Fruit fly (Drosophila melanogaster) whole organism, wandering third instar larva: ENCODE data around the gene CG17380.

Experiments used
- Abd-B ChIP-seq: fragments of >200 bp; optimal IDR thresholded peaks from 2 replicates; lab custom pipeline; 2017; ENCODE audit warnings: missing biosample characterization, missing genetic modification characterization
- CG32264 ChIP-seq: fragments of 200-800 bp; sonication (Bioruptor generic); optimal IDR thresholded peaks from 2 replicates; lab custom pipeline; 2016; ENCODE audit warnings: missing biosample characterization, missing genetic modification characterization
- CG9705 ChIP-seq: fragments of 200-800 bp; sonication (Bioruptor generic); optimal IDR thresholded peaks from 2 replicates; lab custom pipeline; 2018; ENCODE audit warnings: missing biosample characterization, mild to moderate bottlenecking, missing genetic modification characterization
- CrebA ChIP-seq: fragments of 200-800 bp; sonication (Bioruptor generic); optimal IDR thresholded peaks from 2 replicates; lab custom pipeline; 2016; ENCODE audit warnings: missing biosample characterization, mild to moderate bottlenecking, missing genetic modification characterization, borderline replicate concordance
- Dfd ChIP-seq: fragments of >200 bp; optimal IDR thresholded peaks from 2 replicates; lab custom pipeline; 2017; ENCODE audit warnings: missing biosample characterization, missing genetic modification characterization
- Dif ChIP-seq: fragments of 200-275, 200-300 bp; sonication (Bioruptor generic); optimal IDR thresholded peaks from 2 replicates; lab custom pipeline; 2018; ENCODE audit warnings: missing biosample characterization, missing genetic modification characterization; ENCODE audit not compliant: partially characterized antibody
- GATAd ChIP-seq: sonication (Bioruptor generic); optimal IDR thresholded peaks from 2 replicates; lab custom pipeline; 2016; ENCODE audit warnings: missing biosample characterization, missing genetic modification characterization
- HLH106 ChIP-seq: fragments of 200-800 bp; optimal IDR thresholded peaks from 3 replicates; lab custom pipeline; 2019; ENCODE audit warnings: missing biosample characterization, mild to moderate bottlenecking, missing genetic modification characterization, moderate library complexity
- Hnf4 ChIP-seq: fragments of 200-800 bp; sonication (Bioruptor generic); optimal IDR thresholded peaks from 2 replicates; lab custom pipeline; 2016; ENCODE audit warnings: missing biosample characterization, mild to moderate bottlenecking, missing genetic modification characterization
- Hr78 ChIP-seq: fragments of >200 bp; optimal IDR thresholded peaks from 2 replicates; lab custom pipeline; 2017; ENCODE audit warnings: missing biosample characterization, missing genetic modification characterization
- Hr83 ChIP-seq: fragments of 200-300 bp; sonication (Bioruptor generic); optimal IDR thresholded peaks from 2 replicates; lab custom pipeline; 2016; ENCODE audit warnings: missing biosample characterization, mild to moderate bottlenecking, missing genetic modification characterization, moderate library complexity; ENCODE audit not compliant: poor library complexity, severe bottlenecking
- Jra ChIP-seq: sonication (Bioruptor generic); optimal IDR thresholded peaks from 2 replicates; lab custom pipeline; 2016; ENCODE audit warnings: missing biosample characterization, missing genetic modification characterization
- Mio ChIP-seq: sonication (Bioruptor generic); optimal IDR thresholded peaks from 2 replicates; lab custom pipeline; 2016; ENCODE audit warnings: missing biosample characterization, missing genetic modification characterization
- N ChIP-seq: fragments of >200 bp; optimal IDR thresholded peaks from 2 replicates; lab custom pipeline; 2018; ENCODE audit warnings: missing biosample characterization, missing external identifiers, missing genetic modification characterization
- OdsH ChIP-seq: fragments of 200-800 bp; sonication (Bioruptor generic); optimal IDR thresholded peaks from 2 replicates; lab custom pipeline; 2016; ENCODE audit warnings: missing biosample characterization, mild to moderate bottlenecking, missing genetic modification characterization
- Rel ChIP-seq, 2 experiments: fragments of 200-800 bp; sonication (Bioruptor generic) in 1 of 2; optimal IDR thresholded peaks; 2 replicates in 1 of 2; 3 replicates in 1 of 2; lab custom pipeline; 2016 to 2019; ENCODE audit warnings: mild to moderate bottlenecking in 2 of 2, missing biosample characterization in 2 of 2, missing genetic modification characterization in 2 of 2, moderate library complexity in 1 of 2
- Sp1 ChIP-seq: fragments of 200-800 bp; sonication (Bioruptor generic); optimal IDR thresholded peaks from 3 replicates; lab custom pipeline; 2019; ENCODE audit warnings: missing biosample characterization, mild to moderate bottlenecking, missing genetic modification characterization, moderate library complexity
- Vsx2 ChIP-seq: fragments of 200-300, 225-300 bp; sonication (Bioruptor generic); optimal IDR thresholded peaks from 2 replicates; lab custom pipeline; 2018; ENCODE audit warnings: missing biosample characterization, missing genetic modification characterization; ENCODE audit not compliant: partially characterized antibody
- br ChIP-seq: fragments of 200-800 bp; sonication (Bioruptor generic); optimal IDR thresholded peaks from 2 replicates; lab custom pipeline; 2016; ENCODE audit warnings: missing biosample characterization, missing genetic modification characterization
- brk ChIP-seq: fragments of 200-800 bp; sonication (Bioruptor generic); optimal IDR thresholded peaks from 2 replicates; lab custom pipeline; 2016; ENCODE audit warnings: missing biosample characterization, mild to moderate bottlenecking, missing genetic modification characterization
- dl ChIP-seq, 2 experiments: fragments of 175-275, 200-275 bp in 1 of 2; fragments of 200-275 bp in 1 of 2; sonication (Bioruptor generic); optimal IDR thresholded peaks; lab custom pipeline; 2018; ENCODE audit warnings: mild to moderate bottlenecking in 2 of 2, missing biosample characterization in 2 of 2, missing genetic modification characterization in 2 of 2, moderate library complexity in 2 of 2; ENCODE audit not compliant: partially characterized antibody in 2 of 2, insufficient read depth in 1 of 2
- dmrt93B ChIP-seq: fragments of 200-800 bp; sonication (Bioruptor generic); optimal IDR thresholded peaks from 2 replicates; lab custom pipeline; 2018; ENCODE audit warnings: missing biosample characterization, mild to moderate bottlenecking, missing genetic modification characterization
- dsf ChIP-seq: sonication (Bioruptor generic); optimal IDR thresholded peaks from 2 replicates; lab custom pipeline; 2016; ENCODE audit warnings: missing biosample characterization, missing genetic modification characterization, borderline replicate concordance
- ey ChIP-seq: fragments of 200-800 bp; sonication (Bioruptor generic); optimal IDR thresholded peaks from 2 replicates; lab custom pipeline; 2016; ENCODE audit warnings: missing biosample characterization, missing genetic modification characterization
- fru ChIP-seq: fragments of 200-800 bp; sonication (Bioruptor generic); optimal IDR thresholded peaks from 3 replicates; lab custom pipeline; 2016; ENCODE audit warnings: missing biosample characterization, mild to moderate bottlenecking, missing genetic modification characterization
- h ChIP-seq: fragments of 200-800 bp; sonication (Bioruptor generic); optimal IDR thresholded peaks from 3 replicates; lab custom pipeline; 2016; ENCODE audit warnings: missing biosample characterization, mild to moderate bottlenecking, missing genetic modification characterization
- jim ChIP-seq: fragments of 175-275, 200-325 bp; sonication (Bioruptor generic); optimal IDR thresholded peaks from 2 replicates; lab custom pipeline; 2016; ENCODE audit warnings: missing biosample characterization, mild to moderate bottlenecking, missing genetic modification characterization
- pan ChIP-seq: fragments of >200 bp; optimal IDR thresholded peaks from 2 replicates; lab custom pipeline; 2017
- psq ChIP-seq: fragments of 200-800 bp; sonication (Bioruptor generic); optimal IDR thresholded peaks from 3 replicates; lab custom pipeline; 2017; ENCODE audit warnings: missing biosample characterization, mild to moderate bottlenecking, missing genetic modification characterization, moderate library complexity
- rgr ChIP-seq: fragments of 200-800 bp; sonication (Bioruptor generic); optimal IDR thresholded peaks from 3 replicates; lab custom pipeline; 2016; ENCODE audit warnings: missing biosample characterization, mild to moderate bottlenecking, missing genetic modification characterization
- sage ChIP-seq: fragments of 200-800 bp; sonication (Bioruptor generic); optimal IDR thresholded peaks from 2 replicates; lab custom pipeline; 2016; ENCODE audit warnings: missing biosample characterization, mild to moderate bottlenecking, missing genetic modification characterization
- tai ChIP-seq: sonication (Bioruptor generic); optimal IDR thresholded peaks from 2 replicates; lab custom pipeline; 2016; ENCODE audit warnings: missing biosample characterization, missing genetic modification characterization
- woc ChIP-seq: sonication (Bioruptor generic); optimal IDR thresholded peaks from 2 replicates; lab custom pipeline; 2016; ENCODE audit warnings: missing biosample characterization, mild to moderate bottlenecking, missing genetic modification characterization

CG17380 gene

DNA sequence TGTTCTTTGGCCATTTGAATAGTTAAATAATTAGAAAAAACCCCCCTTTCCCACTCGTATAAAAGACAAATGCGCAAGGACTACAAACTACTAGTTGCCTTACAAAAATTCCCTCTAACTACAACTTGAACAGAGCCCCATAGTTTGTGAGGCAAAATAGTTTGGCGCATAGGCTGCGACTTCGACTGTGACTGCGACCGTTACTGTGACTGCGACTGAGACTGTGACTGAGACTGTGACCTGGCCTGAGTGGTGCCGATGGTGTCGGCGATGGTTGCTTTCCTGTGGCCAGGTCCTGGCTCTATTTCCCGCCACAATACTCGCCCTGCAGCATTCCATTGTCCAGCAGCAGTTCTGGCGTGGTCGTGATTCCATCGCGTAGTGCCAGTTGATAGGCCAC is 26.2 kb downstream of the CG17380 start:
- TF ChIP-seq Mio (no peak), tai (GFP tag; lab: Kevin White, UChicago) (no peak), fru (no peak), Abd-B (no peak), Hr83 (GFP tag; lab: Kevin White, UChicago) (no peak), CrebA (no peak), br (GFP tag; lab: Kevin White, UChicago) (no peak), rgr (GFP tag; lab: Kevin White, UChicago) (no peak), Jra (GFP tag; lab: Kevin White, UChicago) (no peak), brk (no peak), dmrt93B (GFP tag; lab: Kevin White, UChicago) (no peak), Dfd (GFP tag; lab: Kevin White, UChicago) (no peak), dsf (GFP tag; lab: Kevin White, UChicago) (no peak), pan (lab: Kevin White, UChicago) (no peak), GATAd (no peak), HLH106 (tag; lab: Kevin White, UChicago) (no peak), Sp1 (GFP tag; lab: Kevin White, UChicago) (no peak)

dm6 chr3R:23374290-23374689 is 29.2 kb downstream of the CG17380 start:
- TF ChIP-seq h (GFP tag; lab: Kevin White, UChicago) (peak; percentile 76), jim (peak; percentile 98), fru (peak; percentile 47), sage (GFP tag; lab: Kevin White, UChicago) (no peak), psq (no peak), rgr (GFP tag; lab: Kevin White, UChicago) (peak; percentile 20), dmrt93B (GFP tag; lab: Kevin White, UChicago) (no peak), pan (lab: Kevin White, UChicago) (no peak), woc (no peak), HLH106 (tag; lab: Kevin White, UChicago) (peak; percentile 17), Hnf4 (GFP tag; lab: Kevin White, UChicago) (peak; percentile 54), CG32264 (GFP tag; lab: Kevin White, UChicago) (no peak), CrebA (peak; percentile 90), Vsx2 (GFP tag; lab: Kevin White, UChicago) (peak; percentile 46), Sp1 (GFP tag; lab: Kevin White, UChicago) (peak; percentile 71), Hr83 (GFP tag; lab: Kevin White, UChicago) (peak; percentile 35), Hr78 (no peak), br (GFP tag; lab: Kevin White, UChicago) (peak; percentile 73), Jra (GFP tag; lab: Kevin White, UChicago) (no peak), Rel (GFP tag; optimal IDR thresholded peaks at IDR 0.05; lab: Kevin White, UChicago) (peak; percentile 16), Rel (tag; optimal IDR thresholded peaks at IDR 0.05; lab: Kevin White, UChicago) (peak; percentile 76), brk (no peak)

- TF ChIP-seq Dif (no peak), CG32264 (GFP tag; lab: Kevin White, UChicago) (no peak), rgr (GFP tag; lab: Kevin White, UChicago) (no peak), Sp1 (GFP tag; lab: Kevin White, UChicago) (no peak), pan (lab: Kevin White, UChicago) (no peak), jim (no peak), h (GFP tag; lab: Kevin White, UChicago) (no peak), OdsH (GFP tag; lab: Kevin White, UChicago) (no peak), Hnf4 (GFP tag; lab: Kevin White, UChicago) (no peak), CG9705 (GFP tag; lab: Kevin White, UChicago) (no peak), br (GFP tag; lab: Kevin White, UChicago) (no peak), Abd-B (no peak), GATAd (no peak), HLH106 (tag; lab: Kevin White, UChicago) (no peak), ey (GFP tag; lab: Kevin White, UChicago) (no peak), dl (GFP tag; optimal IDR thresholded peaks at IDR 0.05; lab: Kevin White, UChicago; ENCODE audit: insufficient read depth in 1 of 2, partially characterized antibody in 2 of 2) (no peak), brk (no peak)
- TF ChIP-seq, all 38 proteins: peak for 0
Observed at dm6 chr3R:23373403-23373802, 30.1 kb downstream of the CG17380 start, which contains the start of gene CG42828. TSS of gene CG42828 (plus strand) at chr3R:23373703.

DNA sequence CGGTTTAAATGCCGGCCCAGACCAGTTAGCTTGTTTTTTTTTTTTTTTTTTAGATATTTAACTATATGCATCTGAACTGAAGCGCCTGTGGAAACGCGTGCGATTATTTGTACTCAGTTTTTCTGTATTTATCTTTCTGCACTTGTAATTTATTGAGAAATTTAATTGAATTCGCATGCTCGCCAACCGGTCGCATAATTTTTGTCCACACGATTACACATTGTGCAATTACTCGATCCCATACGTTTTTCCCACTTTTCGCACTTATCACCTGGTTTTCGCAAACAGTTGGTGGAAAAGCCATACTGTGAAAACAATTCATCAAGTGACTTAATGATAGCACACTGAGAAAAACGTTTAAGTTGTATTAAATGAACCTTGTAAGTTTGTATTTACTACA is 30.9 kb downstream of the CG17380 start, which contains the start of gene CG42827:
Gene CG42827 (plus strand): TSS at position 301 of the 400 bp plus-strand sequence.
- no peak for TF ChIP-seq Sp1 (GFP tag; lab: Kevin White, UChicago)
- no peak for TF ChIP-seq pan (lab: Kevin White, UChicago)
- no peak for TF ChIP-seq Jra (GFP tag; lab: Kevin White, UChicago)
- TF ChIP-seq N: no peak
- no peak for TF ChIP-seq Hr78
- TF ChIP-seq tai (GFP tag; lab: Kevin White, UChicago): no peak
